Fruit fly (Drosophila melanogaster): ENCODE data around the gene Nrx-1.

DNA sequence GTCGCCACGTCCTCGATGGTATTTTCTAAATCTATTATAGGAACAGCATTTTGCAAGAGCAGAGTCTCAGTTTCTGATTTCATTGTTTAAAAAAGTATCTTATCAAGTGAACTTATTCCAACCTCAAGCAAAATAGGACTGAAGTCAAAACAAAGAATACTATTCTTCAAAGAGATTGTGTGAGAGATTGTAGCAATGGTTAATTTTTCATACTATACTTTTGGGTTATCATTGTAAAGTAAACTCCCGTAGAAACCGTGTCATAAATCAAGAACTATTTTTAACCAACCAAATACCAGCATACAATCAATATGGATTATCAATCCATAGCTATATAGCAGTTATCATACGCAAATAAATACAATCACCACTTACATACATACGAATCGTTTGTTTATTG, 63.5 kb downstream of the Nrx-1 start, which contains the start of gene CG33093:
- no peak for TF ChIP-seq EcR (GFP tag; optimal IDR thresholded peaks at IDR 0.05)
- TF ChIP-seq CG8478 (optimal IDR thresholded peaks at IDR 0.05): no peak
- no peak for TF ChIP-seq usp (GFP tag; optimal IDR thresholded peaks at IDR 0.05)

Measured in whole organism.